Fruit fly (Drosophila melanogaster): ENCODE data around the gene CG7384.

CG7384 gene

DNA sequence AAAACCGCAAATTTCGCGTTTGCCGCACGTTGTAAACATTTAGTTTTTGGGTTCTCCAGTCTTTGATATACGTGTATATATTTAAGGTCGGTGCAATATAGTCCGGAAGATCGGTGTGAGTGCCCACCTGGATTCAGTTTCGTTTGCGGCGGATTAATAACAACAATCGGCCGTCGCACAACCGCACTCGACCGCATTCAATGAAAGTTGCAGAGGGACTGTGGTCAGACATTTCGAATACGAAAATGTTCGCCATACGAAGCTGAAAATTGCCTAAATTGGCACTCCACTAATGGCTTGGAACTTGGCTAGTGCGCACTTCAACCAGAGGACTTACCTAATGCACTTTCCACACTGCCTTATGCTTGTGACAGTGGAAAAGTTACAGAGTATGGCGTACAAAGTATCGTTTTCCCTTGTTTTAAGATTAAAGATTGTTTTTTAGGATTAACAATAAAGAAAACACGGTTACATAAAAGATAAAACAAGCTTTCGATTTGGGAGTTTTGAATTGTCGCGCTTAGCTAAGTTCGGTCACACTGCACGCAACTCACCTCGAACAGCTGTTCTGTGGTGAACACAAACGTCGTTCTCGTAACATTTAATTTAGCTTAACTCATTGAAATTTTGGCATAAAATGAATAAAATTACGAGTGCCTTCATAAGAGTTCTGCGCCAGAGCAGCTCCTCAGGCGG is 3.5 kb downstream of the CG7384 start, which contains the start of the genes Myo31DF and CG6094:
TSS of gene Myo31DF (minus strand) at position 223 of the 696 bp plus-strand sequence.
TSS of gene CG6094 (plus strand) at position 525 of the 696 bp plus-strand sequence.
- TF ChIP-seq psq (optimal IDR thresholded peaks at IDR 0.05) (no peak), EcR (GFP tag; optimal IDR thresholded peaks at IDR 0.05) (no peak), usp (GFP tag; optimal IDR thresholded peaks at IDR 0.05) (no peak), CG8478 (optimal IDR thresholded peaks at IDR 0.05) (no peak), pan (optimal IDR thresholded peaks at IDR 0.05) (no peak), Dll (optimal IDR thresholded peaks at IDR 0.05) (no peak)

DNA sequence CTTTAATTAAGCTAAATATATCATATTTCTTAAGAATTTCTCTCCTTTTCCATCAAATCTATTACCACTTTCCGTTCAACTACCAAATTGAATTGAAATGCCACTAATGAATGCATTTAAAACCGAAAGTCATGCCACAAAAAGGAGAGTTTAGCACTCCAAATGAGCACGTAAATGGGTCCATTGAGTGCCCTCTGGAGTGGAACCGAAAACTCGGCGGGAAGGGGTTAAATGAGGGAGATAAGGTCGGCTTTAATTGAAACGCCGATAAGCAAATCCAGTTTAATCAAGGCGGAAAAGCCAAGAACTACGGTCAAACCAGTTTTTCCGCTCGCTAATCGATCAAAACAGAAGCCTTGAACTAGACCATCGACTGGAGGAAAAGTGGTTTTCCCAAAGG is 4.9 kb downstream of the CG7384 start:
- no peak for TF ChIP-seq CG8478 (optimal IDR thresholded peaks at IDR 0.05)
- no peak for TF ChIP-seq usp (GFP tag; optimal IDR thresholded peaks at IDR 0.05)
- no peak for TF ChIP-seq psq (optimal IDR thresholded peaks at IDR 0.05)
- no peak for TF ChIP-seq pan (optimal IDR thresholded peaks at IDR 0.05)
- no peak for TF ChIP-seq Dll (optimal IDR thresholded peaks at IDR 0.05)
- TF ChIP-seq EcR (GFP tag; optimal IDR thresholded peaks at IDR 0.05): no peak

DNA sequence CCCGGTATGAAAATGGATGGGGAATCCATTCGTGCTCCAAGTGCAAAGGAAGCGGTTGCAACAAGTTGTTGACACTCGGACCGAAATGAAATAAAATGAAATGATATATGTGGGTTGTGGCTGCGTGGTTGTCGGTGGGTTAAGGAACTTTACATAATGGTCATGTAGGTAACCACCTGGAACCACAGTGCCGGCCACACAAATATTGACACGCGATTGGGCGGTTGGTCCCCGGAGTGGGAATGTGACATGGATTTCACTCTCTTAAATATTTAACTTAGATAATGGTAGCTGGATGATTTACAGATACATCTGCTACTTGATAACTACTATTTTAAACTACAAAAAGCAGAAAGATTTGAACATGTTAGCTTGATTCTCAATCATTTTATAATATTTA is 5.4 kb downstream of the CG7384 start:
- TF ChIP-seq Dll (optimal IDR thresholded peaks at IDR 0.05) (no peak), CG8478 (optimal IDR thresholded peaks at IDR 0.05) (no peak)

DNA sequence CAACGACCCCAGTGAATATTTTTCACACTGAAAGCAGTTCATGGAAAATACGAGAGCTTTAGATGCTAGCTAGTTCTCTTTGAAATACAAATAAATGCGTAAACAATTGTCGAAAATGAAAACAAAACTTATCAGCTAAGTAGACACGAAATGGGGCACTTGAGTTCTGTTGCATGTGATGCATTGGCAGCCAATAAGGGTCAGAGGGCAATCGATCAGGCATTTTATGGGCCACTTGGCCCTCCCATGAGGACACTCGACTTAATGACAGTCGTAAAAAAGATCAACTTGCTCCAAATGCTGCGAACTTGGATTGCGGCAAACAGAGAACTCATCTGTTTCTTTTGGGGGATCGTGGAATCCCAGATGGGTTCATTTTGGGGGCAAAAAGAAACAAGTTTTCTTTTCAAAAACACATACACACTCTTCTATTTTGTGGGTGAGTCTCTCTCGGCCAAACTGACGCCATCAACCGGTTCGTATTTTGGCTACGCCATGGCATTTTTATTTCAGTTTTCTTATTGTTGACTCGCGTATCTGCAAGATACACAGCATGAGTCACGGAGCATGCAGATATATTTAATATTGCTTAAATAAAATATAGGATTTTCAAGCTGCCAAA is 6.8 kb downstream of the CG7384 start:
- TF ChIP-seq CG8478 (optimal IDR thresholded peaks at IDR 0.05) (no peak), usp (GFP tag; optimal IDR thresholded peaks at IDR 0.05) (no peak)

DNA sequence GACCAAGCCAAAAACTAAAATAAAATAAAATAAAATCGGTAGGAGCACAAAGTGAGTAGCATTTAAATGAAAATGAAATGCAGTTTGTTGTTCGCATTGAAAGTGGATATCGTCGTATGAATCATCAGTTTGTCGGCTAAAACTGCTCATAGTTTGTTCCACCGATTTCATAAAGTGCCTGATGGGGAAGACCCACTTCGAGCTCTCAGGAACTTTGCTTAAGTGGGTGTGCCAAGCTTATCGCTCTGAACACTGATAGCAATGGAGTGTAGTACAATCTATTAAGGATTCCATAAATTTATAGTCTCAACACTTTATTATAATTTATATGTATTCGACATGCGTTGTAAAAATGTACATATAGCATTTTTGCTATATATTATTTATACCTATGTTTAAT is 7.4 kb downstream of the CG7384 start:
- TF ChIP-seq Dll (optimal IDR thresholded peaks at IDR 0.05): no peak
- no peak for TF ChIP-seq psq (optimal IDR thresholded peaks at IDR 0.05)
- no peak for TF ChIP-seq EcR (GFP tag; optimal IDR thresholded peaks at IDR 0.05)
- no peak for TF ChIP-seq pan (optimal IDR thresholded peaks at IDR 0.05)
- no peak for TF ChIP-seq usp (GFP tag; optimal IDR thresholded peaks at IDR 0.05)
- TF ChIP-seq CG8478 (optimal IDR thresholded peaks at IDR 0.05): no peak

DNA sequence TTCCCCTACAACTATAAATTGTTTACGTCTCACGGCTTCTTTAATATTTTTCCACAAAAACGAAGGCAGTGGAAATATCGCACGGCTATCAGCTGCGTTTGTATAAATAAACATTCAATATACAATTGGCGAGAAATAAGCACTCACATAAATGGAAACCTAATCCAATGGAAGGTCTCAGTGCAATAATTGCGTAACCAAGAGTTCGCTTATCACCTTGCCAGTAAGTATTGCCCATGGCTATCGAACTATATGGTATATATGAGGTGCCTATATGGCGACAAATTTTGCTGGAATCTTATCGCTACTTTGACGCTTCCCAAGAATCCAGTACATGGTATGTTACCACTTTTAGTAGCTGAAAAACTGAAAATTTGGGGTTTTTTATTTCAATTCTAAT is 8.0 kb downstream of the CG7384 start:
- TF ChIP-seq CG8478 (optimal IDR thresholded peaks at IDR 0.05) (no peak), psq (optimal IDR thresholded peaks at IDR 0.05) (no peak), pan (optimal IDR thresholded peaks at IDR 0.05) (no peak), Dll (optimal IDR thresholded peaks at IDR 0.05) (no peak), EcR (GFP tag; optimal IDR thresholded peaks at IDR 0.05) (no peak), usp (GFP tag; optimal IDR thresholded peaks at IDR 0.05) (no peak)

DNA sequence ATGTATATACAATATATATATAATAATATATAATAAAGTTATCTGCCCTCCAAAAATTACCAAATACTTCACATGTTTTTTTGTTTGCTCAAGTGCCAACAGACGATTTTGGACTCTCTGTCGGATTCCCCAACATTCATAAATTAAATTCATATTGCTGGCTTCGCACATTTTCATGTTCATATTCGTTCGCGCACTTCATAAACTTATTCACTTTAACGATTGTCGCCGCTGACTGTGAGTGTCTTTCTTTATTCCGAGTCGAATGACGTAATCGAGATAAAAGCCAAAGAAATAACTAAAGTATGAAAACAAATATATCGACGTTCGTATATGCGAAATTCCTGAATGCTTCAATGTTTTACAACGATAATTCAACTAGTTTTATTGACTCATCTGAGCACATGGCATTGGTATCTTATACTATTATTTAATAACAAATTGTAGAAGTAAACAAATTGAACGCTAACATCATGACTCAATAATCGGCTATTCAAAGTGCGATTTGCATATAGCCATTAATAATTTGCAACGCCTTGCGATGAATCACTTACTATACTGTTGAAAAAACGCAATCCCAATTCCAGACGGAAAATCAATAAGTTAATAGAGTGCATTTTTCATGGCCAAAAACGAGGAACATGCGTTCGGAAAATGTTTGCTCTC is 9.8 kb downstream of the CG7384 start:
- TF ChIP-seq pan (optimal IDR thresholded peaks at IDR 0.05): no peak
- TF ChIP-seq CG8478 (optimal IDR thresholded peaks at IDR 0.05): no peak
- TF ChIP-seq Dll (optimal IDR thresholded peaks at IDR 0.05): no peak
- TF ChIP-seq psq (optimal IDR thresholded peaks at IDR 0.05): no peak
- TF ChIP-seq EcR (GFP tag; optimal IDR thresholded peaks at IDR 0.05): no peak
- no peak for TF ChIP-seq usp (GFP tag; optimal IDR thresholded peaks at IDR 0.05)

DNA sequence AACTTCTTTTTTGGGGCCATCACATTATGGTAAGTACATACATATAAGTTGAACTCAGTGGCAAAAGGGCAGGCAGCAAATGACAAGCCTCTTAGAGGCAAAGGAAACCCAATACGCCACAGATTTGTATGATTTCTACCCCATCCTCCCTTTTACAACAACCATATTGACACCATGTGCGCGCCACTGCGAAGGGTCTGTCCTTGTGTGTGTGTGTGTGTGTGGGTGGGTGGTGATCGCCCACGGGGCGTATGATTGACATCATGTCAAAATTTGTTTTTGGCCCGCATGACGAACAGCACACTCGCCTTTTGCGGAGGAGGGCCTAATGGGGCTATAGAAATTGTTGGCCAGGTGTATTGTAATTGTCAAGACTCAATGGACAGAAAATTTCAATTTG is 10.6 kb downstream of the CG7384 start:
- TF ChIP-seq EcR (GFP tag; optimal IDR thresholded peaks at IDR 0.05) (no peak), psq (optimal IDR thresholded peaks at IDR 0.05) (no peak)

DNA sequence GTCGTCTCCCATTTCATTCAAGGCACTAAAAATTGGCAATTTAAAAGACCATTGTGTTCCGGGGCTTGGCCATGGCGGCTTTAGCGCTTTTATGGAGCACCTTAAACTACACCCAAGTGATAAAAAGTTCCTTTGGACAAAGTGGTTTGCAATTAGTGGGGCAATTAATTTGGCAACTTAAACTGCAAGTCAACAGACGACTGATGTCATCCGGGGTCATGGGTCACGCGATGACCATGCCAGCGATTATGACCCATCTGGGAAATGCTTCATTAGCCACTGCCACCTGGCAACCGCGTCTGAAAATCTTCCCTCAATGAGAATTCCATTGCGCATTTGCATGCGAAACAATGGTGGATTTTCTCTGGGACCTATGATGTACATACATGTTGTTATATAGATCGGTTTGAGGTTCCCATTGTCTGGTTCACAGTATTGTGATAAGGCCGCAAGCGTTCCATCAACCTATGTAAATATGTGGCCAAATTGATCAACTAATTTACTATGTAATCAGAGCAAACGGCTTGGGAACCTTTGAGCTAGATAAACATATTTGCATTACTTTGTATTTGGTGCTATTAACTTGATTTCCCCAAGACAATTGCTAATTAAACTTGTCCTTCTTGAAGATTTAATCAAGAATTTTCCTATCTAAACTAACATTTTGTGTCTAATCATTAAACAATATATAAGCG is 13.0 kb downstream of the CG7384 start:
- TF ChIP-seq Dll (optimal IDR thresholded peaks at IDR 0.05) (no peak), CG8478 (optimal IDR thresholded peaks at IDR 0.05) (no peak), psq (optimal IDR thresholded peaks at IDR 0.05) (no peak), usp (GFP tag; optimal IDR thresholded peaks at IDR 0.05) (no peak), EcR (GFP tag; optimal IDR thresholded peaks at IDR 0.05) (no peak), pan (optimal IDR thresholded peaks at IDR 0.05) (no peak)

DNA sequence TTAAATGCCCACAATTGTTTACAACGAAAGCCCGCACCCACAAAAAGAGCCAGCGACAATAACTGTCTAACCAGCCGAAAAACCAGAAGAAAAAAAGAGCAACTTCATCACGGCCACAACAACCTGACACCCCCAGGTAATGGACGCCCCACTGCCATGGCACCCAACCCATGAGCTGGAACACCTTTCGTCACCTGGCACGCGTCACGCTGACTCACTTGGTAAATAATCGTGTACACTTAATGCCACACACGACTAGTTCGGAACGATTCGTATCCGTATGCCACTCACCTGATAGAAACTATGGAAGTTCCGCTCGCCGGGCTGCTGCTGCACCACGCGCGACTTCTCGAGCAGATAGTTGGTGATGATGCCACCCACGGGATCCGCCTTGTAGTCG is 13.9 kb downstream of the CG7384 start:
- TF ChIP-seq psq (optimal IDR thresholded peaks at IDR 0.05): no peak

DNA sequence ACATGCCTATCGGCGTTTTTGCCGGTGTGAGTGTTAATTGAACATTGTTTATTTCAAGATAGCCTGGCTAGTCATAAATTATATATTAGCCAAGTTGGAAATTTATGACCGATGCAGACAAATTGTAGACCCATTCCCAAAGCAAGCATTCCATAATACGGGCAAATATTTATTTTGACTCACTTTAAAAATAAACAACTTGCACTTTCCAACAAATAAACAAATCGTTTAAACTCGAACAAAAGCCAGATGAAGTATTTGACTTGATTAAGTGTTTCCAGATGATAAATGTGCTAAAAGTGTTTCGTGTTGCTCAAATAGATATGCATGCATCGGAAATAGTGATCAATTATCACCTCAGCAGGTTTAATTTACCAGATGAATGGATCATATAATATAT is 14.8 kb downstream of the CG7384 start:
- TF ChIP-seq psq (optimal IDR thresholded peaks at IDR 0.05): no peak
- TF ChIP-seq usp (GFP tag; optimal IDR thresholded peaks at IDR 0.05): no peak
- TF ChIP-seq pan (optimal IDR thresholded peaks at IDR 0.05): no peak
- no peak for TF ChIP-seq CG8478 (optimal IDR thresholded peaks at IDR 0.05)
- TF ChIP-seq Dll (optimal IDR thresholded peaks at IDR 0.05): no peak
- TF ChIP-seq EcR (GFP tag; optimal IDR thresholded peaks at IDR 0.05): no peak

DNA sequence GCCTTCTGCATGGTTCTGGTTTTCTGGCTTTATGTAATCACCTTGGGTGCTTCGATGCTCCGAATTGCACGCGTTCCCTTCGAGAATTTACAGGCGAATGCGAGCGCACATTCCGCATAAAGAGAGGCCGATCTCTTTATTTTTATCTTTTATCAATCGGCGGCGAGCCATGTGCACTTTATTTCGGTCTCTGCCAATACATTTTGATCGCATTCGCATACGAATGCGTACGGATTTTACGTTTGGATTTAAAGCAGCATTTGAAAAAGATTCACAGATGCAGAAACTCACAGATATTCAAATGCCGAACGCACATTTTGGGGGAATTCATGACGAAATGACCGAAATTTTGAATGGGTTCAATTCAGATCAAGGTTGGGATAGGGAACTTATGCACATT is 18.9 kb downstream of the CG7384 start, which contains the start of gene CG13144:
TSS of gene CG13144 (minus strand) at position 101 of the 400 bp plus-strand sequence.
- no peak for TF ChIP-seq usp (GFP tag; optimal IDR thresholded peaks at IDR 0.05)
- no peak for TF ChIP-seq EcR (GFP tag; optimal IDR thresholded peaks at IDR 0.05)
